Worm (Caenorhabditis elegans) whole organism, late embryonic: ENCODE measurements around the gene nhr-14.

ENCODE experiments used
- C08G9.2 ChIP-seq: sonication (generic microtip); optimal IDR thresholded peaks from 2 replicates; lab custom pipeline; 2016; ENCODE audit warnings: mild to moderate bottlenecking, missing genetic modification characterization, moderate library complexity, missing compliant biosample characterization
- C38D4.7 ChIP-seq: fragments of 200-800 bp; sonication (Bioruptor generic); optimal IDR thresholded peaks from 2 replicates; lab custom pipeline; 2018; ENCODE audit warnings: mild to moderate bottlenecking, missing genetic modification characterization, moderate library complexity, missing compliant biosample characterization
- F13H6.1 ChIP-seq: sonication (generic microtip); optimal IDR thresholded peaks from 2 replicates; lab custom pipeline; 2016; ENCODE audit warnings: missing genetic modification characterization, missing compliant biosample characterization
- K02D7.2 ChIP-seq: sonication (generic microtip); optimal IDR thresholded peaks from 2 replicates; lab custom pipeline; 2017; ENCODE audit warnings: mild to moderate bottlenecking, missing genetic modification characterization, missing compliant biosample characterization
- ama-1 ChIP-seq: fragments of 150-350 bp; optimal IDR thresholded peaks from 2 replicates; lab custom pipeline; 2014
- ceh-19 ChIP-seq: fragments of 200-800 bp; sonication (Bioruptor generic); optimal IDR thresholded peaks from 2 replicates; lab custom pipeline; 2018; ENCODE audit warnings: mild to moderate bottlenecking, missing genetic modification characterization, missing compliant biosample characterization
- ceh-22 ChIP-seq: sonication (generic microtip); optimal IDR thresholded peaks from 2 replicates; lab custom pipeline; 2017; ENCODE audit warnings: missing biosample characterization, missing genetic modification characterization
- ceh-24 ChIP-seq: sonication (generic microtip); optimal IDR thresholded peaks from 2 replicates; lab custom pipeline; 2016; ENCODE audit warnings: mild to moderate bottlenecking, missing genetic modification characterization, missing compliant biosample characterization
- ceh-6 ChIP-seq: fragments of 200-800 bp; sonication (Bioruptor generic); optimal IDR thresholded peaks from 2 replicates; lab custom pipeline; 2018; ENCODE audit warnings: mild to moderate bottlenecking, missing genetic modification characterization, missing compliant biosample characterization
- ceh-9 ChIP-seq: sonication (generic microtip); optimal IDR thresholded peaks from 2 replicates; lab custom pipeline; 2016; ENCODE audit warnings: mild to moderate bottlenecking, missing genetic modification characterization, inconsistent platforms, missing compliant biosample characterization
- dmd-4 ChIP-seq: sonication (generic microtip); optimal IDR thresholded peaks from 2 replicates; lab custom pipeline; 2016; ENCODE audit warnings: borderline replicate concordance, missing genetic modification characterization, missing compliant biosample characterization
- elt-2 ChIP-seq: sonication (generic microtip); optimal IDR thresholded peaks from 2 replicates; lab custom pipeline; 2016; ENCODE audit warnings: missing genetic modification reagents, missing genetic modification characterization, missing compliant biosample characterization
- ets-4 ChIP-seq: sonication (generic microtip); optimal IDR thresholded peaks from 2 replicates; lab custom pipeline; 2016; ENCODE audit warnings: missing genetic modification characterization, missing compliant biosample characterization
- eyg-1 ChIP-seq: sonication (generic microtip); optimal IDR thresholded peaks from 2 replicates; lab custom pipeline; 2016; ENCODE audit warnings: missing genotype, missing genetic modification characterization, missing compliant biosample characterization
- fax-1 ChIP-seq: sonication (generic microtip); optimal IDR thresholded peaks from 2 replicates; lab custom pipeline; 2016; ENCODE audit warnings: missing genotype, missing genetic modification characterization, missing compliant biosample characterization
- fkh-10 ChIP-seq: fragments of 150-350 bp; optimal IDR thresholded peaks from 2 replicates; lab custom pipeline; 2014; ENCODE audit warnings: missing biosample characterization, missing genetic modification reagents, missing genetic modification characterization
- fkh-6 ChIP-seq: sonication (generic microtip); optimal IDR thresholded peaks from 2 replicates; lab custom pipeline; 2016; ENCODE audit warnings: missing genetic modification characterization, missing compliant biosample characterization
- hlh-13 ChIP-seq: fragments of 200-800 bp; sonication (Bioruptor generic); optimal IDR thresholded peaks from 2 replicates; lab custom pipeline; 2018; ENCODE audit warnings: mild to moderate bottlenecking, missing genetic modification characterization, missing compliant biosample characterization
- hlh-30 ChIP-seq: sonication (generic microtip); optimal IDR thresholded peaks from 2 replicates; lab custom pipeline; 2017; ENCODE audit warnings: antibody characterized with exemption, missing genetic modification characterization, missing compliant biosample characterization; ENCODE audit not compliant: insufficient read depth
- hlh-6 ChIP-seq: sonication (generic microtip); optimal IDR thresholded peaks from 2 replicates; lab custom pipeline; 2016; ENCODE audit warnings: missing genotype, missing genetic modification characterization, missing compliant biosample characterization
- hlh-8 ChIP-seq: sonication (generic microtip); optimal IDR thresholded peaks from 2 replicates; lab custom pipeline; 2016; ENCODE audit warnings: missing genotype, missing genetic modification characterization, missing compliant biosample characterization
- lim-6 ChIP-seq: sonication (generic microtip); optimal IDR thresholded peaks from 2 replicates; lab custom pipeline; 2016; ENCODE audit warnings: missing genetic modification characterization, missing compliant biosample characterization
- madf-2 ChIP-seq: sonication (generic microtip); optimal IDR thresholded peaks from 2 replicates; lab custom pipeline; 2017; ENCODE audit warnings: missing genetic modification characterization, missing compliant biosample characterization
- nhr-232 ChIP-seq: sonication (generic microtip); optimal IDR thresholded peaks from 2 replicates; lab custom pipeline; 2016; ENCODE audit warnings: missing genetic modification characterization, missing compliant biosample characterization
- pag-3 ChIP-seq: sonication (generic microtip); optimal IDR thresholded peaks from 2 replicates; lab custom pipeline; 2016; ENCODE audit warnings: missing compliant biosample characterization, missing genetic modification characterization, borderline replicate concordance
- pros-1 ChIP-seq: fragments of 150-350 bp; optimal IDR thresholded peaks from 2 replicates; lab custom pipeline; 2014; ENCODE audit warnings: missing biosample characterization, missing genetic modification reagents, missing genetic modification characterization
- ref-2 ChIP-seq: sonication (generic microtip); optimal IDR thresholded peaks from 2 replicates; lab custom pipeline; 2016; ENCODE audit warnings: missing genetic modification characterization, missing compliant biosample characterization
- rnt-1 ChIP-seq: sonication (generic microtip); optimal IDR thresholded peaks from 2 replicates; lab custom pipeline; 2016; ENCODE audit warnings: missing genetic modification characterization, missing compliant biosample characterization
- sox-4 ChIP-seq: sonication (generic microtip); optimal IDR thresholded peaks from 2 replicates; lab custom pipeline; 2017; ENCODE audit warnings: mild to moderate bottlenecking, missing genetic modification characterization, inconsistent platforms, missing compliant biosample characterization
- syd-9 ChIP-seq: sonication (generic microtip); optimal IDR thresholded peaks from 2 replicates; lab custom pipeline; 2016; ENCODE audit warnings: mild to moderate bottlenecking, missing genetic modification characterization, moderate library complexity, missing compliant biosample characterization
- tbx-2 ChIP-seq: sonication (generic microtip); optimal IDR thresholded peaks from 2 replicates; lab custom pipeline; 2016; ENCODE audit warnings: missing genetic modification characterization, missing compliant biosample characterization
- ttx-3 ChIP-seq: sonication (generic microtip); optimal IDR thresholded peaks from 2 replicates; lab custom pipeline; 2016; ENCODE audit warnings: missing genetic modification reagents, missing genetic modification characterization, missing compliant biosample characterization
- unc-3 ChIP-seq, 2 experiments: fragments of 200-800 bp in 1 of 2; sonication (Bioruptor generic) in 1 of 2; sonication (generic microtip) in 1 of 2; conservative IDR thresholded peaks in 1 of 2; optimal IDR thresholded peaks in 1 of 2; 2 replicates each; pipeline versions ENCODE4 v1.3.6 to Lab custom; 2016 to 2022; ENCODE audit warnings: missing compliant biosample characterization in 2 of 2, missing genetic modification characterization in 2 of 2, missing genetic modification reagents in 1 of 2
- unc-42 ChIP-seq: sonication (generic microtip); optimal IDR thresholded peaks from 2 replicates; lab custom pipeline; 2016; ENCODE audit warnings: missing genotype, missing genetic modification characterization, missing compliant biosample characterization

Gene nhr-14

DNA sequence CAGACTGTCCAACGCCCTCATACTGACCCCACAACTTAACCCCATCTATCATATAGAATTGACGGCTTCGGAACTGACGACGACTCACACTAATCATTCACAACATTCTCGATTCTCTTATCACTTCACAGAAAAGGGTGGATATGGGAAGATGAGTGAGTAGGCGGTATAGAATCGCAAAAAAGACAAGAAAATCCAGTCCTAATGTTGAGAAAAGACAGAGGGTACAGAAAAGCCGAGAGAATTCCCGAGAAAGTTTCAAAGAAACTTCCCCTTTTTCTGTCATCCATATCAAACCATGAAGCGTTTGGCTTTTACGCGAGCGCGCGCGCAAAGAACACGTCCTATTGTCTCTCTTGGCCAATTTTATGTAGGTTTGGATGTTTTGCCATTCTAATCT, 28.2 kb upstream of the nhr-14 start:
- TF ChIP-seq tbx-2 (tag; lab: Kevin White, UChicago): no peak
- no peak for TF ChIP-seq eyg-1 (tag; lab: Kevin White, UChicago)
- no peak for TF ChIP-seq ceh-6 (GFP tag; lab: Kevin White, UChicago)
- no peak for TF ChIP-seq fax-1 (tag; lab: Kevin White, UChicago)
- TF ChIP-seq syd-9 (tag; lab: Kevin White, UChicago): no peak
- TF ChIP-seq sox-4 (tag; lab: Kevin White, UChicago): no peak

DNA sequence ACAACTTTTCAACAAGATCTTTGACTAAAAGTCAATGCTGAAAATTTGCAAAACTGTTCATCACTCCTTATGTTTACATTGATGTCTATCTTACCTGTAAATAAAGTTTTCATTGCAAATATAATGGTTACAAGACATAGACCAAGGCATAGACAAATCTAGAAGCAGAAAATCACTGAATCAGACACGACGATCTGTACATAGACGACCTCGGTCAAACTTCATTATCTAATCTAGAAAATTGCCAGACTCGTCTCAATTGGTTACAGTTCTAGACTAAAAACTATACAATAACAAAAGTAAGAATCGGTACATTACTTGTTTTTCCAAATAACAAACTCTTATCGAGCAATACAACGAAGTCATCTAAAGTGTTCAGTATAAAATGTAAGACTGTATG, 24.9 kb upstream of the nhr-14 start, which contains the start of gene grd-4:
TSS of gene grd-4 (plus strand) at position 301 of the 400 bp plus-strand sequence.
- TF ChIP-seq rnt-1 (tag; lab: Kevin White, UChicago): no peak
- no peak for TF ChIP-seq madf-2 (tag; lab: Kevin White, UChicago)
- TF ChIP-seq hlh-8: no peak
- TF ChIP-seq ceh-9: no peak
- no peak for TF ChIP-seq tbx-2 (tag; lab: Kevin White, UChicago)
- TF ChIP-seq nhr-232 (tag; lab: Kevin White, UChicago): no peak
- TF ChIP-seq syd-9 (tag; lab: Kevin White, UChicago): no peak
- TF ChIP-seq hlh-6 (tag; lab: Kevin White, UChicago): no peak
- TF ChIP-seq pros-1 (tag; lab: Kevin White, UChicago): no peak
- no peak for TF ChIP-seq ceh-24 (tag; lab: Kevin White, UChicago)
- no peak for TF ChIP-seq F13H6.1
- no peak for TF ChIP-seq ceh-6 (GFP tag; lab: Kevin White, UChicago)
- TF ChIP-seq ceh-22 (tag; lab: Kevin White, UChicago): no peak
- TF ChIP-seq K02D7.2 (tag; lab: Kevin White, UChicago): no peak
- no peak for TF ChIP-seq fkh-10 (GFP tag; lab: Kevin White, UChicago)
- no peak for TF ChIP-seq eyg-1 (tag; lab: Kevin White, UChicago)
- TF ChIP-seq unc-42 (tag; lab: Kevin White, UChicago): no peak

DNA sequence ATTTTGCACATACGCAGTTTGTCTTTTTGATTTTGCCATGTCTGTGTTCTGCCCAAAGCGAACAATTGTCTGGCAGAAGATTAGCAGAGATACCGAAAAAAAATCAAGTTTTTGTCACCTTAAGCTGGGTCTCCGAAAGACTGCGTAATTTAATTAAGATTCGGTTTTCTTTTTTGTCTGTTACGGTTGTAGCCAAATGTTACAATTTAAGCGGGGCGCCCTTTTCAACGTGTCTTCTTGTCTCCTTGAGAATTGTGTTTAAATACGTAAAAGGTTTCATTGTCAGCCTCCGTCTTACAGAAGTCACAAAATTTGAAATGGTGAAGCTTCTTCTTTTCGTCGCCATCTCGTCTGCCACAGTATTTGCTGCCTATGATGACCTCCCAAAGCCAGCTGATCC, 23.7 kb upstream of the nhr-14 start, which contains the start of gene grd-14:
TSS of gene grd-14 (plus strand) at position 301 of the 400 bp plus-strand sequence.
- TF ChIP-seq hlh-13 (GFP tag; lab: Kevin White, UChicago) (no peak), nhr-232 (tag; lab: Kevin White, UChicago) (no peak), unc-3 (GFP tag; conservative IDR thresholded peaks at IDR 0.05; lab: Robert Waterston, UW) (no peak), unc-3 (tag; optimal IDR thresholded peaks at IDR 0.05; lab: Kevin White, UChicago) (no peak), fkh-10 (GFP tag; lab: Kevin White, UChicago) (no peak), ceh-19 (GFP tag; lab: Kevin White, UChicago) (no peak), pros-1 (tag; lab: Kevin White, UChicago) (no peak), fkh-6 (tag; lab: Kevin White, UChicago) (no peak), ceh-24 (tag; lab: Kevin White, UChicago) (no peak), C38D4.7 (GFP tag; lab: Kevin White, UChicago) (no peak), lim-6 (tag; lab: Kevin White, UChicago) (no peak), ets-4 (tag; lab: Kevin White, UChicago) (no peak), pag-3 (tag; lab: Kevin White, UChicago) (no peak), C08G9.2 (no peak), ref-2 (tag; lab: Kevin White, UChicago) (no peak), ttx-3 (tag; lab: Kevin White, UChicago) (no peak), ama-1 (lab: Kevin White, UChicago) (no peak)

ce11 chrX:8495005-8495404, 19.0 kb upstream of the nhr-14 start, which contains the start of gene T01B10.5:
Gene T01B10.5, plus strand, starts transcription at chrX:8495305.
- no peak for TF ChIP-seq ceh-22 (tag; lab: Kevin White, UChicago)

ce11 chrX:8492750-8493149, 16.8 kb upstream of the nhr-14 start:
- TF ChIP-seq dmd-4 (tag; lab: Kevin White, UChicago) (no peak), hlh-30 (tag; lab: Kevin White, UChicago) (no peak), elt-2 (tag; lab: Kevin White, UChicago) (peak; percentile 55)
